Worm (Caenorhabditis elegans) whole organism, L4 larva: ENCODE measurements around the gene cpna-3.

Source experiments
- D1046.2 ChIP-seq: fragments of 200-800 bp; sonication (Bioruptor generic); IDR thresholded peaks from 2 replicates; pipeline ENCODE4 v1.3.6; 2022; ENCODE audit warnings: missing genetic modification characterization, missing compliant biosample characterization
- F49E8.2 ChIP-seq: sonication (generic microtip); optimal IDR thresholded peaks from 2 replicates; lab custom pipeline; 2016; ENCODE audit warnings: missing compliant biosample characterization, mild to moderate bottlenecking, missing genetic modification characterization, borderline replicate concordance
- R02D3.7 ChIP-seq: fragments of 150-350 bp; sonication (generic microtip); optimal IDR thresholded peaks from 3 replicates; lab custom pipeline; 2014; ENCODE audit warnings: missing biosample characterization, missing genetic modification characterization
- T20F7.1 ChIP-seq: fragments of 200-800 bp; sonication (Bioruptor generic); optimal IDR thresholded peaks from 2 replicates; lab custom pipeline; 2018; ENCODE audit warnings: mild to moderate bottlenecking, missing genetic modification characterization, missing compliant biosample characterization
- ZK546.5 ChIP-seq, 2 experiments: sonication (generic microtip); optimal IDR thresholded peaks; 2 replicates each; lab custom pipeline; 2017; ENCODE audit warnings: missing biosample characterization in 2 of 2, missing genetic modification characterization in 2 of 2
- aha-1 ChIP-seq: fragments of 150-350 bp; peaks from one replicate; lab custom pipeline; 2014; ENCODE audit warnings: missing biosample characterization, missing genetic modification characterization
- attf-4 ChIP-seq: sonication (generic microtip); optimal IDR thresholded peaks from 3 replicates; lab custom pipeline; 2017; ENCODE audit warnings: missing biosample characterization, missing genetic modification characterization
- ceh-20 ChIP-seq: fragments of 200-800 bp; sonication (Bioruptor generic); IDR thresholded peaks from 2 replicates; pipeline ENCODE4 v1.3.6; 2022; ENCODE audit warnings: missing genetic modification reagents, missing genetic modification characterization, missing compliant biosample characterization
- ceh-44 ChIP-seq: fragments of 200-800 bp; sonication (Bioruptor generic); IDR thresholded peaks from 2 replicates; pipeline ENCODE4 v1.3.6; 2022; ENCODE audit warnings: missing genetic modification reagents, missing genetic modification characterization, missing compliant biosample characterization
- ceh-62 ChIP-seq: sonication (generic microtip); optimal IDR thresholded peaks from 2 replicates; lab custom pipeline; 2017; ENCODE audit warnings: missing biosample characterization, missing genetic modification characterization
- daf-16 ChIP-seq, 3 experiments: sonication (generic microtip); optimal IDR thresholded peaks; 2 replicates each; lab custom pipeline; 2016 to 2017; ENCODE audit warnings: missing genetic modification characterization in 3 of 3, missing genetic modification reagents in 3 of 3, mild to moderate bottlenecking in 2 of 3, missing compliant biosample characterization in 2 of 3, missing biosample characterization in 1 of 3, moderate library complexity in 1 of 3
- dmd-6 ChIP-seq: fragments of 200-800 bp; sonication (Bioruptor generic); IDR thresholded peaks from 2 replicates; pipeline ENCODE4 v1.3.6; 2022; ENCODE audit warnings: missing genetic modification reagents, missing genetic modification characterization, missing compliant biosample characterization
- dpl-1 ChIP-seq: fragments of 150-350 bp; optimal IDR thresholded peaks from 2 replicates; lab custom pipeline; 2014; ENCODE audit warnings: missing biosample characterization, missing genetic modification reagents, missing genetic modification characterization
- dve-1 ChIP-seq: sonication (generic microtip); optimal IDR thresholded peaks from 2 replicates; lab custom pipeline; 2017; ENCODE audit warnings: antibody characterized with exemption, mild to moderate bottlenecking, missing genetic modification characterization, missing compliant biosample characterization; ENCODE audit not compliant: insufficient read depth
- fos-1 ChIP-seq: fragments of 150-350 bp; optimal IDR thresholded peaks from 2 replicates; lab custom pipeline; 2014; ENCODE audit warnings: missing biosample characterization, missing genetic modification characterization
- gei-8 ChIP-seq: fragments of 200-800 bp; sonication (Bioruptor generic); optimal IDR thresholded peaks from 2 replicates; lab custom pipeline; 2018; ENCODE audit warnings: mild to moderate bottlenecking, missing genetic modification characterization, missing compliant biosample characterization
- hif-1 ChIP-seq, 2 experiments: sonication (generic microtip); optimal IDR thresholded peaks; 2 replicates each; lab custom pipeline; 2016 to 2017; ENCODE audit warnings: missing compliant biosample characterization in 2 of 2, missing genetic modification characterization in 2 of 2, missing genetic modification reagents in 2 of 2, missing genotype in 2 of 2, mild to moderate bottlenecking in 1 of 2
- hlh-11 ChIP-seq: fragments of 200-800 bp; sonication (Bioruptor generic); optimal IDR thresholded peaks from 2 replicates; lab custom pipeline; 2018; ENCODE audit warnings: mild to moderate bottlenecking, missing genetic modification characterization, missing compliant biosample characterization
- hlh-30 ChIP-seq: sonication (generic microtip); optimal IDR thresholded peaks from 2 replicates; lab custom pipeline; 2017; ENCODE audit warnings: antibody characterized with exemption, mild to moderate bottlenecking, missing genetic modification characterization, missing compliant biosample characterization; ENCODE audit not compliant: insufficient read depth
- hmg-1.1 ChIP-seq: fragments of 200-800 bp; sonication (Bioruptor generic); IDR thresholded peaks from 2 replicates; pipeline ENCODE4 v1.3.6; 2022; ENCODE audit warnings: missing genetic modification reagents, missing genetic modification characterization, missing compliant biosample characterization
- lin-13 ChIP-seq: fragments of 150-350 bp; optimal IDR thresholded peaks from 2 replicates; lab custom pipeline; 2014; ENCODE audit warnings: missing biosample characterization, missing genetic modification reagents, missing genetic modification characterization
- lin-15B ChIP-seq: fragments of 150-350 bp; sonication (generic microtip); optimal IDR thresholded peaks from 3 replicates; lab custom pipeline; 2014; ENCODE audit warnings: missing biosample characterization, missing genetic modification characterization
- lir-3 ChIP-seq: sonication (generic microtip); optimal IDR thresholded peaks from 2 replicates; lab custom pipeline; 2016; ENCODE audit warnings: mild to moderate bottlenecking, missing genetic modification characterization, missing compliant biosample characterization
- lsy-2 ChIP-seq, 2 experiments: fragments of 150-350 bp in 1 of 2; sonication (generic microtip) in 1 of 2; optimal IDR thresholded peaks; 2 replicates each; lab custom pipeline; 2014 to 2017; ENCODE audit warnings: missing biosample characterization in 2 of 2, missing genetic modification characterization in 2 of 2
- madf-5 ChIP-seq, 2 experiments: fragments of 200-800 bp; sonication (Bioruptor generic); IDR thresholded peaks; 2 replicates each; pipeline ENCODE4 v1.3.6; 2022; ENCODE audit warnings: missing compliant biosample characterization in 2 of 2, missing genetic modification characterization in 2 of 2
- mdl-1 ChIP-seq, 2 experiments: fragments of 150-350 bp in 1 of 2; sonication (generic microtip) in 1 of 2; optimal IDR thresholded peaks; 2 replicates each; lab custom pipeline; 2014 to 2017; ENCODE audit warnings: missing biosample characterization in 2 of 2, missing genetic modification characterization in 2 of 2
- mes-2 ChIP-seq: sonication (generic microtip); optimal IDR thresholded peaks from 2 replicates; lab custom pipeline; 2016; ENCODE audit warnings: missing genotype, mild to moderate bottlenecking, missing genetic modification characterization, missing compliant biosample characterization; ENCODE audit not compliant: poor library complexity, severe bottlenecking
- mxl-2 ChIP-seq: fragments of 200-800 bp; sonication (Bioruptor generic); conservative IDR thresholded peaks from 2 replicates; pipeline ENCODE4 v1.3.6; 2022; ENCODE audit warnings: missing genetic modification reagents, missing genetic modification characterization, missing compliant biosample characterization
- nhr-237 ChIP-seq: sonication (generic microtip); optimal IDR thresholded peaks from 2 replicates; lab custom pipeline; 2017; ENCODE audit warnings: missing biosample characterization, missing genetic modification characterization
- nhr-28 ChIP-seq: fragments of 150-350 bp; optimal IDR thresholded peaks from 2 replicates; lab custom pipeline; 2014; ENCODE audit warnings: missing biosample characterization, missing genetic modification characterization
- nhr-48 ChIP-seq: sonication (generic microtip); optimal IDR thresholded peaks from 2 replicates; lab custom pipeline; 2016; ENCODE audit warnings: mild to moderate bottlenecking, missing genetic modification characterization, missing compliant biosample characterization
- nhr-76 ChIP-seq: fragments of 150-350 bp; optimal IDR thresholded peaks from 2 replicates; lab custom pipeline; 2014; ENCODE audit warnings: missing biosample characterization, missing genetic modification characterization
- nhr-77 ChIP-seq: fragments of 150-350 bp; optimal IDR thresholded peaks from 2 replicates; lab custom pipeline; 2014; ENCODE audit warnings: missing biosample characterization, missing genetic modification characterization
- pha-4 ChIP-seq, 2 experiments: fragments of 150-350 bp in 1 of 2; fragments of 200-800 bp in 1 of 2; sonication (Bioruptor generic) in 1 of 2; IDR thresholded peaks in 1 of 2; optimal IDR thresholded peaks in 1 of 2; 2 replicates each; pipeline versions ENCODE4 v1.3.6 to Lab custom; 2014 to 2022; ENCODE audit warnings: missing genetic modification characterization in 2 of 2, missing genetic modification reagents in 2 of 2, missing biosample characterization in 1 of 2, missing compliant biosample characterization in 1 of 2
- php-3 ChIP-seq: fragments of 200-800 bp; sonication (Bioruptor generic); IDR thresholded peaks from 2 replicates; pipeline ENCODE4 v1.3.6; 2022; ENCODE audit warnings: missing genetic modification reagents, missing genetic modification characterization, missing compliant biosample characterization
- pqm-1 ChIP-seq: sonication (generic microtip); optimal IDR thresholded peaks from 2 replicates; lab custom pipeline; 2017; ENCODE audit warnings: missing biosample characterization, missing genetic modification characterization
- rbr-2 ChIP-seq: sonication (generic microtip); optimal IDR thresholded peaks from 2 replicates; lab custom pipeline; 2016; ENCODE audit warnings: missing genotype, missing genetic modification characterization, missing compliant biosample characterization
- skn-1 ChIP-seq: fragments of 150-350 bp; optimal IDR thresholded peaks from 2 replicates; lab custom pipeline; 2014; ENCODE audit warnings: missing biosample characterization, missing genetic modification characterization
- snpc-1.2 ChIP-seq: fragments of 200-800 bp; sonication (Bioruptor generic); IDR thresholded peaks from 2 replicates; pipeline ENCODE4 v1.3.6; 2022; ENCODE audit warnings: missing genetic modification reagents, missing genetic modification characterization, missing compliant biosample characterization
- spr-1 ChIP-seq: sonication (generic microtip); optimal IDR thresholded peaks from 2 replicates; lab custom pipeline; 2016; ENCODE audit warnings: mild to moderate bottlenecking, missing genetic modification characterization, missing compliant biosample characterization
- tag-97 ChIP-seq: fragments of 200-800 bp; sonication (Bioruptor generic); IDR thresholded peaks from 2 replicates; pipeline ENCODE4 v1.3.6; 2022; ENCODE audit warnings: missing genetic modification characterization, missing compliant biosample characterization
- unc-130 ChIP-seq: sonication (generic microtip); optimal IDR thresholded peaks from 2 replicates; lab custom pipeline; 2016; ENCODE audit warnings: missing genetic modification reagents, missing genetic modification characterization, missing compliant biosample characterization
- zag-1 ChIP-seq: fragments of 150-350 bp; optimal IDR thresholded peaks from 2 replicates; lab custom pipeline; 2014; ENCODE audit warnings: missing biosample characterization, missing genetic modification characterization

The cpna-3 gene

ce11 chrIV:9096160-9096879, at the start of gene cpna-3, which contains the start of gene znf-706:
cpna-3 (plus strand) TSS chrIV:9096842.
znf-706 (minus strand) TSS chrIV:9096231.
- TF ChIP-seq nhr-77 (tag; lab: Kevin White, UChicago) (no peak), hmg-1.1 (no peak), hlh-30 (tag; lab: Kevin White, UChicago) (peak; percentile 72), mes-2 (tag; lab: Kevin White, UChicago) (peak; percentile 20), dpl-1 (peak; percentile 59), mdl-1 (tag; optimal IDR thresholded peaks at IDR 0.05; lab: Kevin White, UChicago) (peak in 1 of 2 experiments; percentile 19), unc-130 (GFP tag; lab: Kevin White, UChicago) (peak; percentile 31), F49E8.2 (tag; lab: Kevin White, UChicago) (peak; percentile 10), T20F7.1 (GFP tag; lab: Kevin White, UChicago) (peak; percentile 42), snpc-1.2 (GFP tag; lab: Robert Waterston, UW) (0 out of 2 replicates have a peak, but pooled peaks have one; percentile 46)

DNA sequence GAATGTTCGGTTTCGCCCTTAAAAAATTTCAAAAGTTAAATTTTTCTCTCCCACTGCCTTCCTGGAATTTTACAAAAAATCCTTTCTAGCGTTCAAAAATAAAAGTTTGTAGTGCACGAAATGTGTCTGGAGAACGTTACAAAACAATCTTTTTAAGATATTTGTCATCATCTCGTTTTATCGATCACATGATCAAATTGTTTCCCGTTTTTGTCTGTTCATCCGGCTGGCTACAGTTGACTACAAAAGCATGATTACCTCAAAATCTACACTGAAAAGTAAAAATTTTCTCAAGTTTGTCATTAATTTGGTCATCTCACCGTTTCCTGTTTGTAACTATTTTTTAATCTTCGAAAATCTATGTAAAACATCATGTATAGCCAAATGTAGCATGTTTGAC, 45.6 kb upstream of the cpna-3 start:
- peak; percentile 23 for TF ChIP-seq hlh-30 (tag; lab: Kevin White, UChicago)
- TF ChIP-seq dve-1 (tag; lab: Kevin White, UChicago): no peak
- peak; percentile 77 for TF ChIP-seq nhr-28
- no peak for TF ChIP-seq lin-15B
- peak; percentile 83 for TF ChIP-seq aha-1 (tag; lab: Kevin White, UChicago)
- TF ChIP-seq hlh-11: no peak
- no peak for TF ChIP-seq ceh-20 (GFP tag; lab: Robert Waterston, UW)
- no peak for TF ChIP-seq nhr-237

DNA sequence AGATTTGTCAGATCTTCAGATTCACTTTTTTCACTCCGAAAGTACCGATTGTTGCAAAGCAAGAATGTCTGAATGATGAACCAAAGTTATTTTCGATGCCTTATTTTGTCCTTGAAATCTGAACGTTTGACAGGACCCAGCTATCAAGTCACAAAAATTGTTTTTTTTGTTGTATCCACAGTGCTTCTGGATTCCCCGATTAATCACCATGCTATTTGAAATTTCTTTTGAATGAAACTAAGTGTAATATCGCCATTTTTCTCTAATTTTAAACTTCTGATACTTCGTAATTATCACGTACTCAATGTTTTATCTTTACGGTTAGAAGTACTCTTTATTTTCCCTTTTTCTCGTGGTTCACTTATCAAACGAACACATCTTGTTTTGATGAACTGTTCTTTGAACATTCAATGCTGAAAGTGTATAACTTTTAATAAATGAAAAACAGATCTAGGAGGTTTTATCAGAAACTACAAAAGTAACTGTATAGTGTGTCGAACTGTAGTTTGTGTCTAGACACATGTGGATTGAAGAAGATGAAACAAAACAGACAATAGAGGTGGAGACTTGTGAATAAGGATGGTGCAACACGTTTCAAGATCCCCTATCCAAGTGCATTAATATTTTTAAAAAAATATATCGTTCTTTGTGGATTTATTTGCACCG, 45.0 kb upstream of the cpna-3 start:
- no peak for TF ChIP-seq ceh-44
- TF ChIP-seq skn-1 (tag; lab: Kevin White, UChicago): no peak
- TF ChIP-seq aha-1 (tag; lab: Kevin White, UChicago): peak; percentile 96
- TF ChIP-seq hmg-1.1: no peak
- TF ChIP-seq hif-1 (tag; optimal IDR thresholded peaks at IDR 0.05; lab: Kevin White, UChicago): peak; percentile 44 to 52
- TF ChIP-seq ZK546.5 (tag; optimal IDR thresholded peaks at IDR 0.05; lab: Kevin White, UChicago): no peak
- no peak for TF ChIP-seq hlh-11
- TF ChIP-seq daf-16 (GFP tag; optimal IDR thresholded peaks at IDR 0.05; lab: Kevin White, UChicago): no peak
- no peak for TF ChIP-seq daf-16 (tag; optimal IDR thresholded peaks at IDR 0.05; lab: Kevin White, UChicago)
- no peak for TF ChIP-seq tag-97
- TF ChIP-seq fos-1 (tag; lab: Kevin White, UChicago): no peak
- no peak for TF ChIP-seq T20F7.1 (GFP tag; lab: Kevin White, UChicago)
- TF ChIP-seq lin-13 (GFP tag; lab: Kevin White, UChicago): no peak
- TF ChIP-seq mdl-1 (tag; optimal IDR thresholded peaks at IDR 0.05; lab: Kevin White, UChicago): peak in 1 of 2 experiments; percentile 12
- TF ChIP-seq zag-1: no peak
- TF ChIP-seq nhr-48 (tag; lab: Kevin White, UChicago): no peak
- peak; percentile 93 for TF ChIP-seq nhr-28
- TF ChIP-seq unc-130 (GFP tag; lab: Kevin White, UChicago): no peak
- TF ChIP-seq lsy-2 (tag; optimal IDR thresholded peaks at IDR 0.05; lab: Kevin White, UChicago): no peak
- TF ChIP-seq lir-3 (tag; lab: Kevin White, UChicago): no peak
- TF ChIP-seq spr-1: no peak
- TF ChIP-seq gei-8: no peak
- no peak for TF ChIP-seq nhr-76 (tag; lab: Kevin White, UChicago)
- no peak for TF ChIP-seq dmd-6
- TF ChIP-seq R02D3.7 (tag; lab: Kevin White, UChicago): no peak
- no peak for TF ChIP-seq pqm-1 (tag; lab: Kevin White, UChicago)
- no peak for TF ChIP-seq php-3 (GFP tag; lab: Robert Waterston, UW)
- no peak for TF ChIP-seq madf-5 (GFP tag; IDR thresholded peaks at IDR 0.05; lab: Robert Waterston, UW)
- TF ChIP-seq mxl-2: no peak
- no peak for TF ChIP-seq ceh-62
- TF ChIP-seq D1046.2 (GFP tag; lab: Robert Waterston, UW): no peak
- TF ChIP-seq dve-1 (tag; lab: Kevin White, UChicago): peak; percentile 23
- TF ChIP-seq attf-4 (tag; lab: Kevin White, UChicago): no peak
- no peak for TF ChIP-seq rbr-2 (tag; lab: Kevin White, UChicago)
- TF ChIP-seq pha-4 (GFP tag; IDR thresholded peaks at IDR 0.05; lab: Robert Waterston, UW): no peak
- TF ChIP-seq pha-4 (tag; optimal IDR thresholded peaks at IDR 0.05; lab: Kevin White, UChicago): no peak
